Worm (Caenorhabditis elegans): ENCODE measurements around the gene C55A6.12.

ce11 chrV:11552379-11552778 is 49.4 kb upstream of the C55A6.12 start, which contains the start of gene srx-85:
- TF ChIP-seq nhr-237 (tag; optimal IDR thresholded peaks at IDR 0.05) (no peak), snpc-4 (tag; optimal IDR thresholded peaks at IDR 0.05) (no peak), nhr-76 (tag; optimal IDR thresholded peaks at IDR 0.05) (no peak), pha-4 (tag; optimal IDR thresholded peaks at IDR 0.05) (no peak), nhr-12 (tag; optimal IDR thresholded peaks at IDR 0.05) (no peak), nhr-2 (tag; optimal IDR thresholded peaks at IDR 0.05) (no peak), nhr-28 (tag; optimal IDR thresholded peaks at IDR 0.05) (no peak), lin-13 (tag; optimal IDR thresholded peaks at IDR 0.05) (no peak), ces-1 (GFP tag; optimal IDR thresholded peaks at IDR 0.05) (no peak), ztf-11 (tag; optimal IDR thresholded peaks at IDR 0.05) (no peak), mab-5 (tag; optimal IDR thresholded peaks at IDR 0.05) (no peak), unc-39 (tag; optimal IDR thresholded peaks at IDR 0.05) (no peak), hlh-1 (tag; optimal IDR thresholded peaks at IDR 0.05) (no peak), sptf-1 (tag; optimal IDR thresholded peaks at IDR 0.05) (no peak)

All from whole organism, mixed stage, embryonic.